Worm (Caenorhabditis elegans): ENCODE data around the gene elb-1.

elb-1 gene

DNA sequence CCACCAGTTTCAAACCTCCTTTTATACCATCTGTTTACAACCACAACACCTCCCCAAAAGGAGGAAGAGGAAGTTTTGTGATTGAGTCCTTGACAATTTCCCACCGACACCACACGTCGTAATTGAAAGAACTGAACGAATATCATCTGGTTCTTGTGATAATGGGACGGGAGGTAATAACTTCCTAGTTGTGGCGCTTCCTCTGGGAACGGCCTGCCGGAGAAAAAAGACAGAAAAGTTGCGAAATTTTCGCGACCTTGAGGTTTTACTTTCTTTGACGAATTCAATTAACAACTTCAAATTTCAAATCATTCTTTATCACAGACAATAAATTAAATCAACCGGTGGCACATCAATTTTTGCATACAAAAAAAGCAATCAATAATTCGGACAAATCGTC, 12.6 kb downstream of the elb-1 start, which contains the start of gene col-96:
col-96 (minus strand) TSS at position 101 of the 400 bp plus-strand sequence.
- TF ChIP-seq ztf-29 (GFP tag; IDR thresholded peaks at IDR 0.05) (no peak), med-1 (GFP tag; optimal IDR thresholded peaks at IDR 0.05; ENCODE audit: insufficient read depth) (no peak), klf-2 (GFP tag; conservative IDR thresholded peaks at IDR 0.05) (no peak)

- TF ChIP-seq flt-1 (GFP tag; IDR thresholded peaks at IDR 0.05) (no peak), T22C8.4 (GFP tag; IDR thresholded peaks at IDR 0.05) (no peak), klf-2 (GFP tag; conservative IDR thresholded peaks at IDR 0.05) (no peak), cog-1 (tag; optimal IDR thresholded peaks at IDR 0.05) (no peak)
Observed at ce11 chrIII:11705930-11706329, 13.3 kb downstream of the elb-1 start.

ce11 chrIII:11704377-11704978, 14.8 kb downstream of the elb-1 start:
- 0 out of 2 replicates have a peak, but pooled peaks have one; percentile 53 for TF ChIP-seq flt-1 (GFP tag; IDR thresholded peaks at IDR 0.05)
- TF ChIP-seq ztf-23 (GFP tag; IDR thresholded peaks at IDR 0.05): no peak
- no peak for TF ChIP-seq cog-1 (tag; optimal IDR thresholded peaks at IDR 0.05)

DNA sequence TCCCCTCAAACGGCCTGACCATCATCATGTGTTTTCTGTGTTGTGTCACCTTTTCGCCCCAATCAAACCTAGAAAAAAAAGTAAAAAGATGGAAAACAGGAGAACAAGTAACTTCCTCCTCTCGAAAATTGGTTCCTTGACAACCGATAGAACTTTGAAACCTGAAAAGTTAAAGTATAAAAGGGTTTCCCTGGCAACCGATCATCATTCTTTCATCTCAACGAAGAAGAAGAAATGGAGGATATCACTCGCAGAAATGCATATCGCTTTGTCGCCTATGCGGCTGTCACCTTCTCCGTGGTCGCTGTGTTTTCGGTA, 15.5 kb downstream of the elb-1 start, which contains the start of gene col-95:
col-95 (plus strand) TSS at position 219 of the 318 bp plus-strand sequence.
- TF ChIP-seq ztf-23 (GFP tag; IDR thresholded peaks at IDR 0.05): no peak

DNA sequence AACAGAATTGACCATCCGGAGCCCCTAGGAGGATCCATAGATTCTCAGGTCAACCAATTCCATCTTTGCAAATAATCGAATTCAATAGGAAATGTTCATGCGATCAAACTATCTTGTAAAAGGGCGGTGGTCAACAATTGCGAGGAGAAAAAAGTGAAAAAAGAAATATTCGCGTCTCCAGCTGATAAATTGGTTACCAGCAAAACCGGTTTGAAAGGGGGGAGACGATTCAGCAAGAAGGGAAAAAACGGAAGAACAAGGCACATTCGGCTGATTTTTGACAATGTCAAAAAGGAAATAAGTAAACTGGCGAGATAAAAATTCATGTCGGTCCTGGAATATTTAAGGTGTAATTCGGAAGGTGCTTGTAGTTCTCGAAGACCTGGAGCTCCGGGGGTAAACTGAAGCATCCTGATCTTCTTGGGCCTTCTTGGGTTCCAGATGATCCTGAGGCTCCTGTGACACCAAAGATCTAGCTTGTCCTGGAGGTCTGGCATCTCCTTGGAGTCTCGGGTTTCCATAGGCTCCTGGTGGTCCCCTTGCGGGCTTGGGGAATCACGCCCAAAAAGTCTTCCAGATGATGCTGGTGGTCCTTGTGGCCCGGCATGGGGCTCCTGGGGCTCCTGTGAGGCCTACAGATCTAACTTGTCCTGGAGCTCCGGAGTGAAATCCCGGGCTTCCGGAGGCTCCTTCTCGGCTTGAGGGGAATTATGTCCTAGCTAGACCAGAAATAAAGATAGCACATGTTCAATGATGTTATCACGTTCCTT, 16.1 kb downstream of the elb-1 start:
- no peak for TF ChIP-seq T22C8.4 (GFP tag; IDR thresholded peaks at IDR 0.05)
- TF ChIP-seq ztf-23 (GFP tag; IDR thresholded peaks at IDR 0.05): no peak

ce11 chrIII:11701863-11702262, 17.4 kb downstream of the elb-1 start:
- TF ChIP-seq flt-1 (GFP tag; IDR thresholded peaks at IDR 0.05) (no peak), klf-2 (GFP tag; conservative IDR thresholded peaks at IDR 0.05) (no peak), tab-1 (GFP tag; IDR thresholded peaks at IDR 0.05) (no peak; the same call in 1 of the 2 replicates), cog-1 (tag; optimal IDR thresholded peaks at IDR 0.05) (no peak), med-1 (GFP tag; optimal IDR thresholded peaks at IDR 0.05; ENCODE audit: insufficient read depth) (no peak), T22C8.4 (GFP tag; IDR thresholded peaks at IDR 0.05) (no peak), ztf-29 (GFP tag; IDR thresholded peaks at IDR 0.05) (no peak), ref-1 (GFP tag; conservative IDR thresholded peaks at IDR 0.05) (no peak), ztf-23 (GFP tag; IDR thresholded peaks at IDR 0.05) (no peak)

- no peak for TF ChIP-seq ref-1 (GFP tag; conservative IDR thresholded peaks at IDR 0.05)
- no peak for TF ChIP-seq ztf-29 (GFP tag; IDR thresholded peaks at IDR 0.05)
- no peak for TF ChIP-seq klf-2 (GFP tag; conservative IDR thresholded peaks at IDR 0.05)
- TF ChIP-seq med-1 (GFP tag; optimal IDR thresholded peaks at IDR 0.05; ENCODE audit: insufficient read depth): no peak
Observed at ce11 chrIII:11699959-11700358, 19.3 kb downstream of the elb-1 start, which contains the start of gene pqn-84. TSS of gene pqn-84 (plus strand) at chrIII:11700259.

DNA sequence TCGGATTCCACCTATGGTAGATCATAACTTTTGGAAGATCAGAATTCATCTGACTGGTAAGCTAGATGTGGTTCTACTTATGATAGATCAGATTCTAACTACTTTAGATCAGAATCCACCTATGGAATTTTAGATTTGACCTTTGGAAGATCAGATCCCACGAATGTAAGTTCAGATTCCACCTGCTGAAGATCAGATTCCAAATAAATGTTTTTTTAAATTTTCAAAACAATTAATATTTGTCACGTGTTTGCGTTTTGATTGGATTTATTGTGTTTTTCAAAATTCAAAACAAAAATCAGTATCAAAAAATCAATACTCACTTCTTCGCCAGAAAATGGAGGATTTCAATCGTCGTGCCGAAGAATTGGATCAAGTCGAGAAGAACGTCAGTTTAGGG, 20.7 kb downstream of the elb-1 start, which contains the start of gene Y41C4A.7:
Y41C4A.7 (plus strand) TSS at position 301 of the 400 bp plus-strand sequence.
- no peak for TF ChIP-seq med-1 (GFP tag; optimal IDR thresholded peaks at IDR 0.05; ENCODE audit: insufficient read depth)
- no peak for TF ChIP-seq flt-1 (GFP tag; IDR thresholded peaks at IDR 0.05)
- no peak for TF ChIP-seq tab-1 (GFP tag; IDR thresholded peaks at IDR 0.05)
- no peak for TF ChIP-seq T22C8.4 (GFP tag; IDR thresholded peaks at IDR 0.05)
- TF ChIP-seq klf-2 (GFP tag; conservative IDR thresholded peaks at IDR 0.05): no peak
- no peak for TF ChIP-seq ztf-29 (GFP tag; IDR thresholded peaks at IDR 0.05)
- no peak for TF ChIP-seq ref-1 (GFP tag; conservative IDR thresholded peaks at IDR 0.05)
- no peak for TF ChIP-seq cog-1 (tag; optimal IDR thresholded peaks at IDR 0.05)
- TF ChIP-seq ztf-23 (GFP tag; IDR thresholded peaks at IDR 0.05): no peak

ce11 chrIII:11696273-11696672, 23.0 kb downstream of the elb-1 start, which contains the start of gene Y41C4A.6:
TSS of gene Y41C4A.6 (plus strand) at chrIII:11696573.
- TF ChIP-seq med-1 (GFP tag; optimal IDR thresholded peaks at IDR 0.05; ENCODE audit: insufficient read depth) (no peak), flt-1 (GFP tag; IDR thresholded peaks at IDR 0.05) (no peak), ref-1 (GFP tag; conservative IDR thresholded peaks at IDR 0.05) (no peak), T22C8.4 (GFP tag; IDR thresholded peaks at IDR 0.05) (no peak), ztf-23 (GFP tag; IDR thresholded peaks at IDR 0.05) (no peak), ztf-29 (GFP tag; IDR thresholded peaks at IDR 0.05) (no peak)

ce11 chrIII:11694975-11695374, 24.3 kb downstream of the elb-1 start, which contains the start of gene Y41C4A.22:
TSS of gene Y41C4A.22 (plus strand) at chrIII:11695275.
- TF ChIP-seq T22C8.4 (GFP tag; IDR thresholded peaks at IDR 0.05) (no peak), ztf-29 (GFP tag; IDR thresholded peaks at IDR 0.05) (no peak), klf-2 (GFP tag; conservative IDR thresholded peaks at IDR 0.05) (no peak), ref-1 (GFP tag; conservative IDR thresholded peaks at IDR 0.05) (no peak), flt-1 (GFP tag; IDR thresholded peaks at IDR 0.05) (no peak), tab-1 (GFP tag; IDR thresholded peaks at IDR 0.05) (no peak), ztf-23 (GFP tag; IDR thresholded peaks at IDR 0.05) (no peak), cog-1 (tag; optimal IDR thresholded peaks at IDR 0.05) (no peak)

DNA sequence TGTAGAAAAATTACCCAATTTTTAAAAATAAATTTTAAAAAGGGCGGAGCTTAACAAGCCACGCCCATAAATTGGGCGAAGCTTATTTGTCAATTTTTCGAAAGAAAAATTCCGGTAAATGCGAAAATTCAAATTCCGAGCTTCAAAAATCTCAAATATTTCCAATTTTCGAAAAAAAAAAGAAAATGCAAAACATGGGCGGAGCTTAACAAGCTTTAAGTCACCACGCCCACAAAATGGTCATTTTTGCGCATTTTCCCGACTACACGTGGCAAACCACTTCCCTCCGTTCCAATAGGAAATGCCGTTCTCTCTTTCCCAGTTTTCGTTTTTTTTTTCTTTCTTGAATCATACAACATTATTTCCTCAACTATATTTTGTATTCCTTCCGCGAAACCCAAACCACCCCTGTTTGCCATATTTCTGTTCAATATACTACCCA, 24.7 kb downstream of the elb-1 start:
- no peak for TF ChIP-seq med-1 (GFP tag; optimal IDR thresholded peaks at IDR 0.05; ENCODE audit: insufficient read depth)
- TF ChIP-seq ztf-23 (GFP tag; IDR thresholded peaks at IDR 0.05): 0 out of 2 replicates have a peak, but pooled peaks have one; percentile 15
